Worm (Caenorhabditis elegans): ENCODE results near the gene rpoa-1.

rpoa-1 gene

ce11 chrII:13721218-13721617, 26.6 kb upstream of the rpoa-1 start, which contains the start of gene sre-46:
sre-46 (minus strand) TSS chrII:13721318.
- no peak for TF ChIP-seq ceh-43 (GFP tag; optimal IDR thresholded peaks at IDR 0.05)
- TF ChIP-seq nhr-28 (tag; optimal IDR thresholded peaks at IDR 0.05) = no peak
- no peak for TF ChIP-seq ceh-39 (tag; optimal IDR thresholded peaks at IDR 0.05)
- TF ChIP-seq snpc-4 (tag; optimal IDR thresholded peaks at IDR 0.05) = no peak
- TF ChIP-seq nhr-12 (tag; optimal IDR thresholded peaks at IDR 0.05) = no peak
- no peak for TF ChIP-seq unc-62 (GFP tag; optimal IDR thresholded peaks at IDR 0.05)
- TF ChIP-seq sem-2 (GFP tag; optimal IDR thresholded peaks at IDR 0.05) = no peak
- no peak for TF ChIP-seq drap-1 (GFP tag; optimal IDR thresholded peaks at IDR 0.05)
- TF ChIP-seq lin-13 (tag; optimal IDR thresholded peaks at IDR 0.05) = no peak
- no peak for TF ChIP-seq lsy-2 (tag; optimal IDR thresholded peaks at IDR 0.05)
- no peak for TF ChIP-seq zip-8 (tag; optimal IDR thresholded peaks at IDR 0.05)
- TF ChIP-seq blmp-1 (tag; optimal IDR thresholded peaks at IDR 0.05) = no peak

- TF ChIP-seq M03D4.4 (tag; optimal IDR thresholded peaks at IDR 0.05) (no peak), bed-3 (GFP tag; optimal IDR thresholded peaks at IDR 0.05) (no peak), sptf-1 (tag; optimal IDR thresholded peaks at IDR 0.05) (no peak), zip-8 (tag; optimal IDR thresholded peaks at IDR 0.05) (no peak), nhr-12 (tag; optimal IDR thresholded peaks at IDR 0.05) (no peak), drap-1 (GFP tag; optimal IDR thresholded peaks at IDR 0.05) (no peak), mab-5 (tag; optimal IDR thresholded peaks at IDR 0.05) (no peak), unc-62 (GFP tag; optimal IDR thresholded peaks at IDR 0.05) (no peak), snpc-4 (tag; optimal IDR thresholded peaks at IDR 0.05) (no peak), flh-1 (GFP tag; optimal IDR thresholded peaks at IDR 0.05) (no peak), ztf-11 (tag; optimal IDR thresholded peaks at IDR 0.05) (no peak), lin-32 (GFP tag; optimal IDR thresholded peaks at IDR 0.05) (no peak), lin-13 (tag; optimal IDR thresholded peaks at IDR 0.05) (no peak), nhr-76 (tag; optimal IDR thresholded peaks at IDR 0.05) (no peak)
Measured at ce11 chrII:13720650-13721049, 26.1 kb upstream of the rpoa-1 start.

ce11 chrII:13717393-13718367, 23.1 kb upstream of the rpoa-1 start:
- TF ChIP-seq cnd-1 (tag; optimal IDR thresholded peaks at IDR 0.05) (no peak), sptf-1 (tag; optimal IDR thresholded peaks at IDR 0.05) (no peak), lin-32 (GFP tag; optimal IDR thresholded peaks at IDR 0.05) (no peak), blmp-1 (tag; optimal IDR thresholded peaks at IDR 0.05) (no peak), sem-2 (GFP tag; optimal IDR thresholded peaks at IDR 0.05) (no peak), flh-1 (GFP tag; optimal IDR thresholded peaks at IDR 0.05) (no peak), drap-1 (GFP tag; optimal IDR thresholded peaks at IDR 0.05) (no peak), mep-1 (tag; optimal IDR thresholded peaks at IDR 0.05) (no peak), unc-120 (tag; optimal IDR thresholded peaks at IDR 0.05; ENCODE audit: poor library complexity, severe bottlenecking) (no peak), nhr-28 (tag; optimal IDR thresholded peaks at IDR 0.05) (no peak), elt-3 (tag; optimal IDR thresholded peaks at IDR 0.05) (no peak)

ce11 chrII:13715733-13716132, 21.1 kb upstream of the rpoa-1 start, which contains the start of gene zipt-2.3:
zipt-2.3 (minus strand) TSS chrII:13715879.
- TF ChIP-seq unc-120 (tag; optimal IDR thresholded peaks at IDR 0.05; ENCODE audit: poor library complexity, severe bottlenecking) (no peak), M03D4.4 (tag; optimal IDR thresholded peaks at IDR 0.05) (no peak), mab-5 (tag; optimal IDR thresholded peaks at IDR 0.05) (no peak), nhr-28 (tag; optimal IDR thresholded peaks at IDR 0.05) (no peak), nhr-76 (tag; optimal IDR thresholded peaks at IDR 0.05) (no peak), cnd-1 (tag; optimal IDR thresholded peaks at IDR 0.05) (no peak), snpc-4 (tag; optimal IDR thresholded peaks at IDR 0.05) (no peak), lin-32 (GFP tag; optimal IDR thresholded peaks at IDR 0.05) (no peak), sem-2 (GFP tag; optimal IDR thresholded peaks at IDR 0.05) (no peak), nhr-12 (tag; optimal IDR thresholded peaks at IDR 0.05) (no peak), bed-3 (GFP tag; optimal IDR thresholded peaks at IDR 0.05) (no peak), ceh-83 (GFP tag; optimal IDR thresholded peaks at IDR 0.05) (no peak), ceh-43 (GFP tag; optimal IDR thresholded peaks at IDR 0.05) (no peak), drap-1 (GFP tag; optimal IDR thresholded peaks at IDR 0.05) (no peak), flh-1 (GFP tag; optimal IDR thresholded peaks at IDR 0.05) (no peak), elt-1 (tag; optimal IDR thresholded peaks at IDR 0.05; ENCODE audit: borderline replicate concordance, insufficient read depth) (no peak), ces-1 (GFP tag; optimal IDR thresholded peaks at IDR 0.05) (no peak), mls-2 (tag; optimal IDR thresholded peaks at IDR 0.05) (no peak), zip-8 (tag; optimal IDR thresholded peaks at IDR 0.05) (no peak)

- TF ChIP-seq sptf-1 (tag; optimal IDR thresholded peaks at IDR 0.05) (peak; percentile 51), drap-1 (GFP tag; optimal IDR thresholded peaks at IDR 0.05) (no peak)
Measured at ce11 chrII:13715333-13715732, 20.7 kb upstream of the rpoa-1 start.
